Worm (Caenorhabditis elegans) whole organism, late embryonic: ENCODE results near the gene D2096.5.

Experiments
- C08G9.2 ChIP-seq: sonication (generic microtip); optimal IDR thresholded peaks from 2 replicates; lab custom pipeline; 2016; ENCODE audit warnings: mild to moderate bottlenecking, missing genetic modification characterization, moderate library complexity, missing compliant biosample characterization
- C38D4.7 ChIP-seq: fragments of 200-800 bp; sonication (Bioruptor generic); optimal IDR thresholded peaks from 2 replicates; lab custom pipeline; 2018; ENCODE audit warnings: mild to moderate bottlenecking, missing genetic modification characterization, moderate library complexity, missing compliant biosample characterization
- F13H6.1 ChIP-seq: sonication (generic microtip); optimal IDR thresholded peaks from 2 replicates; lab custom pipeline; 2016; ENCODE audit warnings: missing genetic modification characterization, missing compliant biosample characterization
- Y22D7AL.16 ChIP-seq: sonication (generic microtip); optimal IDR thresholded peaks from 2 replicates; lab custom pipeline; 2016; ENCODE audit warnings: missing genetic modification characterization, missing compliant biosample characterization
- ahr-1 ChIP-seq: sonication (generic microtip); optimal IDR thresholded peaks from 2 replicates; lab custom pipeline; 2016; ENCODE audit warnings: missing genetic modification characterization, missing compliant biosample characterization
- ceh-18 ChIP-seq: sonication (generic microtip); optimal IDR thresholded peaks from 2 replicates; lab custom pipeline; 2016; ENCODE audit warnings: missing genetic modification characterization, missing compliant biosample characterization
- ceh-2 ChIP-seq: sonication (generic microtip); optimal IDR thresholded peaks from 2 replicates; lab custom pipeline; 2016; ENCODE audit warnings: missing genotype, missing genetic modification characterization, missing compliant biosample characterization
- ceh-22 ChIP-seq: sonication (generic microtip); optimal IDR thresholded peaks from 2 replicates; lab custom pipeline; 2017; ENCODE audit warnings: missing biosample characterization, missing genetic modification characterization
- ceh-24 ChIP-seq: sonication (generic microtip); optimal IDR thresholded peaks from 2 replicates; lab custom pipeline; 2016; ENCODE audit warnings: mild to moderate bottlenecking, missing genetic modification characterization, missing compliant biosample characterization
- ceh-31 ChIP-seq: sonication (generic microtip); optimal IDR thresholded peaks from 2 replicates; lab custom pipeline; 2016; ENCODE audit warnings: missing genetic modification characterization, missing compliant biosample characterization
- ceh-34 ChIP-seq: sonication (generic microtip); optimal IDR thresholded peaks from 2 replicates; lab custom pipeline; 2016; ENCODE audit warnings: mild to moderate bottlenecking, missing genetic modification characterization, missing compliant biosample characterization
- ceh-45 ChIP-seq: fragments of 200-800 bp; sonication (Bioruptor generic); IDR thresholded peaks from 2 replicates; pipeline ENCODE4 v1.3.6; 2022; ENCODE audit warnings: missing genetic modification reagents, missing genetic modification characterization, missing compliant biosample characterization
- ceh-48 ChIP-seq: sonication (generic microtip); optimal IDR thresholded peaks from 2 replicates; lab custom pipeline; 2016; ENCODE audit warnings: missing genetic modification characterization, inconsistent platforms, missing compliant biosample characterization
- ceh-6 ChIP-seq: fragments of 200-800 bp; sonication (Bioruptor generic); optimal IDR thresholded peaks from 2 replicates; lab custom pipeline; 2018; ENCODE audit warnings: mild to moderate bottlenecking, missing genetic modification characterization, missing compliant biosample characterization
- elt-2 ChIP-seq: sonication (generic microtip); optimal IDR thresholded peaks from 2 replicates; lab custom pipeline; 2016; ENCODE audit warnings: missing genetic modification reagents, missing genetic modification characterization, missing compliant biosample characterization
- gmeb-2 ChIP-seq: sonication (generic microtip); optimal IDR thresholded peaks from 2 replicates; lab custom pipeline; 2016; ENCODE audit warnings: missing genetic modification characterization, inconsistent platforms, missing compliant biosample characterization
- hlh-6 ChIP-seq: sonication (generic microtip); optimal IDR thresholded peaks from 2 replicates; lab custom pipeline; 2016; ENCODE audit warnings: missing genotype, missing genetic modification characterization, missing compliant biosample characterization
- nfya-1 ChIP-seq: sonication (generic microtip); optimal IDR thresholded peaks from 2 replicates; lab custom pipeline; 2017; ENCODE audit warnings: missing genetic modification characterization, mild to moderate bottlenecking, missing compliant biosample characterization, antibody characterized with exemption, moderate library complexity
- nhr-11 ChIP-seq: fragments of 150-350 bp; optimal IDR thresholded peaks from 2 replicates; lab custom pipeline; 2014; ENCODE audit warnings: missing biosample characterization, missing genetic modification characterization
- odd-2 ChIP-seq: sonication (generic microtip); optimal IDR thresholded peaks from 2 replicates; lab custom pipeline; 2017; ENCODE audit warnings: antibody characterized with exemption, mild to moderate bottlenecking, missing genetic modification characterization, missing compliant biosample characterization
- pax-1 ChIP-seq: fragments of 150-350 bp; optimal IDR thresholded peaks from 2 replicates; lab custom pipeline; 2014; ENCODE audit warnings: missing biosample characterization, missing genetic modification characterization
- ref-2 ChIP-seq: sonication (generic microtip); optimal IDR thresholded peaks from 2 replicates; lab custom pipeline; 2016; ENCODE audit warnings: missing genetic modification characterization, missing compliant biosample characterization
- rnt-1 ChIP-seq: sonication (generic microtip); optimal IDR thresholded peaks from 2 replicates; lab custom pipeline; 2016; ENCODE audit warnings: missing genetic modification characterization, missing compliant biosample characterization
- sdc-2 ChIP-seq: sonication (generic microtip); optimal IDR thresholded peaks from 2 replicates; lab custom pipeline; 2016; ENCODE audit warnings: missing genotype, missing genetic modification characterization, missing compliant biosample characterization
- tbx-2 ChIP-seq: sonication (generic microtip); optimal IDR thresholded peaks from 2 replicates; lab custom pipeline; 2016; ENCODE audit warnings: missing genetic modification characterization, missing compliant biosample characterization
- ttx-3 ChIP-seq: sonication (generic microtip); optimal IDR thresholded peaks from 2 replicates; lab custom pipeline; 2016; ENCODE audit warnings: missing genetic modification reagents, missing genetic modification characterization, missing compliant biosample characterization
- unc-55 ChIP-seq: sonication (generic microtip); optimal IDR thresholded peaks from 2 replicates; lab custom pipeline; 2017; ENCODE audit warnings: missing biosample characterization, missing genetic modification reagents, missing genetic modification characterization
- unc-86 ChIP-seq: sonication (generic microtip); optimal IDR thresholded peaks from 2 replicates; lab custom pipeline; 2016; ENCODE audit warnings: missing genetic modification characterization, missing compliant biosample characterization
- zip-5 ChIP-seq: sonication (generic microtip); optimal IDR thresholded peaks from 2 replicates; lab custom pipeline; 2016; ENCODE audit warnings: missing genetic modification characterization, missing compliant biosample characterization

Gene D2096.5

DNA sequence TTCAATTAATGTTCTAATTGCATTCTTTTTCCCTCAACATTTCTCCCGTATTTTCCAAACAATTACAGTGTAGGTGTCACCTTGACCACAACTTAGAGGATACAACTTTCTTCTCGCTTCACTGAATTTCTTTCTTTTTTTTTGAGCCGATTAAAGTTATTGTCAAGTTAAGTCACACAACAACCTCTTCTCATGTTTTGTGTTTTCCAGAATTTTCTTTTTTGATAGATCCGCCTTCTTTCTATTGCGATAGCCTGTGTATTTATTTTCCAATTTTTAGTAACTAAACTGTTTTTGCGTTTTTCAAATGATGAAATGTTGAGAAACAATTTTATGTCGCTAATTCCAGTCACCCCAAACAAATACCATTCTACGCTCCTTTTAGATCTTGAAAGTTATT is 33.9 kb downstream of the D2096.5 start, which contains the start of gene F35H10.3:
F35H10.3 (plus strand) TSS at position 301 of the 400 bp plus-strand sequence.
- TF ChIP-seq gmeb-2 (tag; lab: Kevin White, UChicago) (no peak), nfya-1 (tag; lab: Kevin White, UChicago) (no peak), F13H6.1 (tag; lab: Kevin White, UChicago) (no peak), ceh-22 (tag; lab: Kevin White, UChicago) (no peak)

- no peak for TF ChIP-seq zip-5
- TF ChIP-seq C38D4.7 (GFP tag; lab: Kevin White, UChicago): no peak
These were observed 40.8 kb downstream of the D2096.5 start for ce11 chrIV:8318799-8319198.

DNA sequence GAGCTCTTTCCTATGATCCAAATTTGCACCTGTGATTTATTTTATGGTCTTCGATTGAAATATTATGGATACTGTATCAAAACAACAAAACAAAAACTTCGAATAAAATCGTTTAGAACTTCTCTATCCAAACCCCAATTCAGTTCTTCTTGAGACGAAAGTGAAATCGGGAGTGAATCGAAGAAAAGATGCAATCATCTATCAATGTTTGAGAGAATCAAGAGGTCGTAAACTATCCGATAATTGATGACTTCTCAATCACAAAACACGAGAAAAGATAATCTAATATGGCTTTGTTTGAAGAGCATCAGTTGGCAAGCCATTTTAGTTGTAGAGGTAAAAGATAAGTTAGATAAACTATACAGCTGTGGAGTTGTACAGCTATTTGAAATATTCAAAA is 41.8 kb downstream of the D2096.5 start:
- no peak for TF ChIP-seq ceh-6 (GFP tag; lab: Kevin White, UChicago)
- TF ChIP-seq hlh-6 (tag; lab: Kevin White, UChicago): no peak
- no peak for TF ChIP-seq ceh-48 (tag; lab: Kevin White, UChicago)
- TF ChIP-seq sdc-2: no peak
- no peak for TF ChIP-seq tbx-2 (tag; lab: Kevin White, UChicago)
- TF ChIP-seq odd-2 (tag; lab: Kevin White, UChicago): no peak
- TF ChIP-seq unc-86 (tag; lab: Kevin White, UChicago): no peak
- TF ChIP-seq ceh-22 (tag; lab: Kevin White, UChicago): no peak
- TF ChIP-seq ahr-1 (tag; lab: Kevin White, UChicago): no peak
- no peak for TF ChIP-seq nhr-11
- no peak for TF ChIP-seq ceh-24 (tag; lab: Kevin White, UChicago)
- no peak for TF ChIP-seq C38D4.7 (GFP tag; lab: Kevin White, UChicago)
- TF ChIP-seq F13H6.1 (tag; lab: Kevin White, UChicago): no peak
- TF ChIP-seq ceh-34 (tag; lab: Kevin White, UChicago): no peak
- TF ChIP-seq ceh-18 (tag; lab: Kevin White, UChicago): no peak
- no peak for TF ChIP-seq ttx-3 (tag; lab: Kevin White, UChicago)

ce11 chrIV:8312846-8313245 is 46.7 kb downstream of the D2096.5 start, which contains the start of gene F35H10.10:
TSS of gene F35H10.10 (minus strand) at chrIV:8312946.
- no peak for TF ChIP-seq elt-2 (tag; lab: Kevin White, UChicago)
- TF ChIP-seq F13H6.1 (tag; lab: Kevin White, UChicago): no peak
- TF ChIP-seq ceh-45 (GFP tag; lab: Robert Waterston, UW): no peak
- no peak for TF ChIP-seq ceh-18 (tag; lab: Kevin White, UChicago)
- no peak for TF ChIP-seq rnt-1
- TF ChIP-seq C08G9.2: no peak
- no peak for TF ChIP-seq ceh-24 (tag; lab: Kevin White, UChicago)
- TF ChIP-seq odd-2 (tag; lab: Kevin White, UChicago): no peak
- TF ChIP-seq pax-1 (tag; lab: Kevin White, UChicago): no peak
- TF ChIP-seq unc-55: no peak
- TF ChIP-seq ref-2: no peak
- no peak for TF ChIP-seq ceh-31 (tag; lab: Kevin White, UChicago)
- no peak for TF ChIP-seq Y22D7AL.16 (tag; lab: Kevin White, UChicago)
- TF ChIP-seq ceh-2 (tag; lab: Kevin White, UChicago): no peak
- TF ChIP-seq ceh-22 (tag; lab: Kevin White, UChicago): no peak
- TF ChIP-seq ceh-34 (tag; lab: Kevin White, UChicago): no peak
- TF ChIP-seq unc-86 (tag; lab: Kevin White, UChicago): no peak

ce11 chrIV:8312105-8312504 is 47.5 kb downstream of the D2096.5 start:
- no peak for TF ChIP-seq ceh-22 (tag; lab: Kevin White, UChicago)
